Worm (Caenorhabditis elegans): Measurements from ENCODE around the gene fbxl-5.

DNA sequence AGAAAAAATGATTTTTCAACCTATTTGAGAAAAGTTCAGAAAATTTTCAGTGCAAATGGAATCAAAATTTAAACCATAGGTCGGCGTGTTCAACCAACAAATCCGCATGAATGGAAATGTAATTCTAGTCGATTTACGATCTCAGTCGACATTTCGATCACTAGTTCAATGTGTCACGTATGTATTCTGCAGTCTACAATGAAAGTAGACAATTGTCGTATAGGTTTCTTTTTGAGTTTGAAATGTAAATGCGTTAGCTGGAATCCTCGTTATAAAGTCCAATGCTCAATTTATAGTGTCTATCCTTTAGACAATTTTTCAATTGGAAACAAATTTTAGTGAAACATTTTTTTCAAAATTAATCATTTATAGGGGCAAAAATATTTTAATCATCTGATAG is 26.7 kb upstream of the fbxl-5 start, which contains the start of gene ZK105.12:
- TF ChIP-seq tra-4 (tag; optimal IDR thresholded peaks at IDR 0.05): no peak
- no peak for TF ChIP-seq ama-1 (optimal IDR thresholded peaks at IDR 0.05)
- no peak for TF ChIP-seq hnd-1 (tag; optimal IDR thresholded peaks at IDR 0.05)
- TF ChIP-seq F13C5.2 (tag; optimal IDR thresholded peaks at IDR 0.05): no peak
- TF ChIP-seq ceh-36 (tag; optimal IDR thresholded peaks at IDR 0.05): no peak
- no peak for TF ChIP-seq hmbx-1 (tag; optimal IDR thresholded peaks at IDR 0.05)
- no peak for TF ChIP-seq flt-1 (GFP tag; IDR thresholded peaks at IDR 0.05)
- TF ChIP-seq ceh-13 (GFP tag; optimal IDR thresholded peaks at IDR 0.05): no peak
- no peak for TF ChIP-seq ets-7 (tag; optimal IDR thresholded peaks at IDR 0.05)
- TF ChIP-seq B0310.2 (tag; optimal IDR thresholded peaks at IDR 0.05): no peak
- TF ChIP-seq pes-1 (GFP tag; IDR thresholded peaks at IDR 0.05): no peak
- no peak for TF ChIP-seq hmg-4 (GFP tag; optimal IDR thresholded peaks at IDR 0.05)

Measured in whole organism, early embryonic.